Worm (Caenorhabditis elegans) whole organism, midembryonic: ENCODE data around the gene cope-1.

Experiments used
- T22C8.4 ChIP-seq: fragments of 200-800 bp; sonication (Bioruptor generic); IDR thresholded peaks from 2 replicates; pipeline ENCODE4 v1.3.6; 2022; ENCODE audit warnings: missing genetic modification characterization, missing compliant biosample characterization
- cog-1 ChIP-seq: sonication (generic microtip); optimal IDR thresholded peaks from 2 replicates; lab custom pipeline; 2016; ENCODE audit warnings: missing genetic modification characterization, missing compliant biosample characterization
- flt-1 ChIP-seq: fragments of 200-800 bp; sonication (Bioruptor generic); IDR thresholded peaks from 2 replicates; pipeline ENCODE4 v1.3.6; 2022; ENCODE audit warnings: missing genetic modification characterization, missing compliant biosample characterization
- klf-2 ChIP-seq: fragments of 200-800 bp; sonication (Bioruptor generic); conservative IDR thresholded peaks from 2 replicates; pipeline ENCODE4 v1.3.6; 2022; ENCODE audit warnings: missing genetic modification reagents, missing genetic modification characterization, missing compliant biosample characterization
- med-1 ChIP-seq: sonication (generic microtip); optimal IDR thresholded peaks from 2 replicates; lab custom pipeline; 2017; ENCODE audit warnings: missing genetic modification characterization, mild to moderate bottlenecking, missing compliant biosample characterization, antibody characterized with exemption, missing genetic modification reagents; ENCODE audit not compliant: insufficient read depth
- ref-1 ChIP-seq: fragments of 200-800 bp; sonication (Bioruptor generic); conservative IDR thresholded peaks from 2 replicates; pipeline ENCODE4 v1.3.6; 2022; ENCODE audit warnings: missing genetic modification reagents, missing genetic modification characterization, missing compliant biosample characterization
- tab-1 ChIP-seq: fragments of 200-800 bp; sonication (Bioruptor generic); IDR thresholded peaks from 2 replicates; pipeline ENCODE4 v1.3.6; 2022; ENCODE audit warnings: missing genetic modification characterization, missing compliant biosample characterization
- ztf-23 ChIP-seq: fragments of 200-800 bp; sonication (Bioruptor generic); IDR thresholded peaks from 2 replicates; pipeline ENCODE4 v1.3.6; 2022; ENCODE audit warnings: missing genetic modification reagents, missing genetic modification characterization, missing compliant biosample characterization
- ztf-29 ChIP-seq: fragments of 200-800 bp; sonication (Bioruptor generic); IDR thresholded peaks from 2 replicates; pipeline ENCODE4 v1.3.6; 2022; ENCODE audit warnings: missing genetic modification reagents, missing genetic modification characterization, missing compliant biosample characterization

Gene cope-1

DNA sequence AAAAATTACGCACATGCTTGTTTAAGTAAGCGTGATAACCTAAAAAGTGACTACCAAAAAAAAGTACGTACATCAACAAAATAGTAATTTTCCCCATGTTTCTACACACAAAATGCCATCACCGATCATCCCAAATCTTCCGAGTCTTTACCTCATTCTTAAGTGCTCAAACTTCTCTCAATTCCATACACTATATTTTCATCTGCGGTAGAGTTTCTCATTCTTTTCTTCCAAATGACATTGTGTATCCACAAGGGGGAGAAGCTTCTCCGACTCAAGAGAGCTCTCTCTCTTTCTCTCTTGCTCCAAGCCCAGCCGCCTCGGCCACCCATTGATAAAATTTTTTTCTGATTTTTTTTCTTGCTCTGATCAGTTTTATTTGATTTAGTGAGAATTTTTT, 16.6 kb upstream of the cope-1 start, which contains the start of gene myo-6:
Gene myo-6, plus strand, starts transcription at position 301 of the 400 bp plus-strand sequence.
- TF ChIP-seq ztf-29 (no peak), ref-1 (GFP tag; lab: Robert Waterston, UW) (no peak), tab-1 (no peak), med-1 (GFP tag; lab: Kevin White, UChicago) (no peak), flt-1 (no peak), T22C8.4 (GFP tag; lab: Robert Waterston, UW) (no peak), cog-1 (no peak), ztf-23 (no peak), klf-2 (no peak)

ce11 chrIII:13411202-13411601, 14.9 kb upstream of the cope-1 start:
- no peak for TF ChIP-seq T22C8.4 (GFP tag; lab: Robert Waterston, UW)
- no peak for TF ChIP-seq klf-2
- TF ChIP-seq ref-1 (GFP tag; lab: Robert Waterston, UW), result no peak
- no peak for TF ChIP-seq med-1 (GFP tag; lab: Kevin White, UChicago)
- TF ChIP-seq ztf-29, result no peak
- TF ChIP-seq cog-1, result no peak
- TF ChIP-seq ztf-23, result no peak
- no peak for TF ChIP-seq flt-1
- TF ChIP-seq tab-1, result no peak

- TF ChIP-seq ztf-23 (no peak), med-1 (GFP tag; lab: Kevin White, UChicago) (no peak), cog-1 (no peak), T22C8.4 (GFP tag; lab: Robert Waterston, UW) (no peak), ref-1 (GFP tag; lab: Robert Waterston, UW) (no peak), klf-2 (no peak), flt-1 (no peak)
Measured at ce11 chrIII:13418975-13419374, 7.1 kb upstream of the cope-1 start.

- TF ChIP-seq T22C8.4 (GFP tag; lab: Robert Waterston, UW), result no peak
- TF ChIP-seq med-1 (GFP tag; lab: Kevin White, UChicago), result no peak
- no peak for TF ChIP-seq flt-1
- no peak for TF ChIP-seq tab-1
- no peak for TF ChIP-seq ztf-29
- TF ChIP-seq cog-1, result no peak
- no peak for TF ChIP-seq ref-1 (GFP tag; lab: Robert Waterston, UW)
- TF ChIP-seq klf-2, result no peak
- TF ChIP-seq ztf-23, result no peak
Measured at ce11 chrIII:13423414-13423813, 2.6 kb upstream of the cope-1 start, which contains the start of gene exo-1. Gene exo-1, plus strand, starts transcription at chrIII:13423514.

- TF ChIP-seq tab-1 (no peak), ref-1 (GFP tag; lab: Robert Waterston, UW) (no peak), flt-1 (no peak), ztf-23 (no peak), med-1 (GFP tag; lab: Kevin White, UChicago) (no peak), ztf-29 (no peak), klf-2 (no peak), T22C8.4 (GFP tag; lab: Robert Waterston, UW) (no peak), cog-1 (no peak)
Measured at ce11 chrIII:13427817-13428216, 1.8 kb downstream of the cope-1 start.

DNA sequence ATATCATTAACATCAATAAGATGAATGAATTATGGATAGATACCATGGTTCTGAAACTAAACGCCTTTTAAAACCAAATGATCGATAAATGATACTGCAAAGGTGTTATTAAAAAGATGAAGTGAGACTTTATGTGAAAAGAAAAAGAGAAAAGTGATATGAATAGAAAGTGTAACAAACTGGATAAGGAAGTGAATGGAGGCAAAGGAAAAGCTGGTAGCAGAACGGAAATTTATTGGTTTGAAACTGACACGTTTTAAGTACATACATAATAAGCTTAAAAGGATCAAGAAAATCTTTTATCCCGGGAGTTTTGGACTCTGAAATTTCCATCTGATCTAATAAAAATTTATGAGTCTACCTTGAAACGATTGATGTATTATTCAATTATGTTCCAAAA, 3.6 kb downstream of the cope-1 start, which contains the start of gene bli-5:
Gene bli-5, minus strand, starts transcription at position 101 of the 400 bp plus-strand sequence.
- no peak for TF ChIP-seq ref-1 (GFP tag; lab: Robert Waterston, UW)
- no peak for TF ChIP-seq klf-2
- no peak for TF ChIP-seq flt-1
- TF ChIP-seq med-1 (GFP tag; lab: Kevin White, UChicago), result no peak
- no peak for TF ChIP-seq ztf-23
- no peak for TF ChIP-seq ztf-29
- no peak for TF ChIP-seq tab-1
- no peak for TF ChIP-seq T22C8.4 (GFP tag; lab: Robert Waterston, UW)
- no peak for TF ChIP-seq cog-1

DNA sequence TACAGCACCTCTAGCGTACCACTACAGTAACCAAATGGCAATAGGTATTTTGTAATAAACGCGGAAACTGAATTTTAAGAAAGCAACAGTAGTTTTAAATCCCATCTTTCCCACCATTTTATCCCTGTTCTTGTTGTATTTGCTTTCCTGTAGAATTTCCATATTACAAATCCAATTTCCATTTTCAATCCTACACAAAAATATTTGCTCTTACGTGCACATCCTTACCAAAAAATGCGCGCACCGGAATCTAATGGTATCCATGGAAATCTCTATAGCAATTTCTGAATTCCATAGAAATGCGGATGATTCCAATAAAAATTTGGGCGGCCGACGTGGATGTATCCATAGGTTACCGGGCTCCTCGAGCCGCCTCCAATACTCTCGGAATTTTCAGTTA, 4.1 kb downstream of the cope-1 start, which contains the start of gene trf-1:
Gene trf-1, plus strand, starts transcription at position 301 of the 400 bp plus-strand sequence.
- no peak for TF ChIP-seq flt-1
- TF ChIP-seq T22C8.4 (GFP tag; lab: Robert Waterston, UW), result no peak
- TF ChIP-seq cog-1, result no peak
- no peak for TF ChIP-seq tab-1
- TF ChIP-seq klf-2, result no peak

ce11 chrIII:13434404-13434803, 8.3 kb downstream of the cope-1 start, which contains the start of gene F45G2.7:
Gene F45G2.7, minus strand, starts transcription at chrIII:13434504.
- TF ChIP-seq ztf-23 (no peak), med-1 (GFP tag; lab: Kevin White, UChicago) (no peak), cog-1 (no peak), klf-2 (no peak), ref-1 (GFP tag; lab: Robert Waterston, UW) (no peak), ztf-29 (no peak), T22C8.4 (GFP tag; lab: Robert Waterston, UW) (no peak), flt-1 (no peak), tab-1 (no peak)

DNA sequence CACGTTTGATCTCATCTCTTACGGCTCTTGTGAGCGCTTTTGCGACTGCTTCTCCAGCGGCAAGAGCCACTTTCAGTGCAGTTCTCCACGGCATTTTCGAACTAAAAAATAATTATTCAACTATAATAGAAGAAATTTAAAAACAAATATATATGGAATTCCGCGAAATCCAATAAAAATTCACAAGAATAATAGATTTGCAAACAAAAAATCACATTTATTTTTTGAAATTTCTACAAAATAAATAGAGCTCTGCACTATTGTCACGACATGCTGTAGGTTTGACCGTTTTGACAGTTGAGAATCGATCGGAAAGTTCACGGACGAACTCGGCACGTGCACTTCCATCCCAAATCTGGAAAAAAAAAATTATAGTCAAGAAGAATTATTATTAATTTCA, 9.5 kb downstream of the cope-1 start, which contains the start of gene F45G2.8:
Gene F45G2.8, minus strand, starts transcription at position 101 of the 400 bp plus-strand sequence.
- TF ChIP-seq ztf-29 (no peak), ref-1 (GFP tag; lab: Robert Waterston, UW) (no peak), tab-1 (no peak), klf-2 (no peak), cog-1 (no peak), med-1 (GFP tag; lab: Kevin White, UChicago) (no peak), flt-1 (no peak), T22C8.4 (GFP tag; lab: Robert Waterston, UW) (no peak), ztf-23 (no peak)

DNA sequence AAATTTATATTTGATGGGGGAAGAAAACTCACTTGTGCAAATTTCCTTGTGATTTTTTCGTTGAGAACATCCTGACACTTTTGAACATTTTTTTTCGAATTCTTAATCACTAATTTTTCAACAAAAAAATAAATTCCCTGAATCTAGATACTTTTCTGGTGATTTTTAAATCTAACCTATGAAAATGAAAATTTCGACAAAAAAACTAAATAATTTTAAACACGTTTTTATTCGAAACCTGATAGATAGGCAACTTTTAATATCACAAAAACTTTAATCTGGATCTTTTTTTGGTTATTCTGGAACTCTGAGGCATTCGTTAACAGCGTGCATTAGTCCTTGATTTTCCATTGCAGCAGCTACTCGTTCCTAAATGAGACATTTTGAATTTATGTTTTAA, 10.8 kb downstream of the cope-1 start, which contains the start of gene F45G2.9:
Gene F45G2.9, minus strand, starts transcription at position 101 of the 400 bp plus-strand sequence.
- TF ChIP-seq klf-2 (no peak), ztf-29 (no peak), flt-1 (no peak), tab-1 (no peak), cog-1 (no peak), T22C8.4 (GFP tag; lab: Robert Waterston, UW) (no peak), med-1 (GFP tag; lab: Kevin White, UChicago) (no peak), ref-1 (GFP tag; lab: Robert Waterston, UW) (no peak), ztf-23 (no peak)

ce11 chrIII:13439415-13439814, 13.4 kb downstream of the cope-1 start, which contains the start of gene ciao-2B:
Gene ciao-2B, minus strand, starts transcription at chrIII:13439544.
- TF ChIP-seq ztf-29 (no peak), ztf-23 (no peak), flt-1 (no peak), ref-1 (GFP tag; lab: Robert Waterston, UW) (no peak), med-1 (GFP tag; lab: Kevin White, UChicago) (no peak), T22C8.4 (GFP tag; lab: Robert Waterston, UW) (no peak), klf-2 (no peak)
